Worm (Caenorhabditis elegans): ENCODE measurements around the gene F53A9.8.

Gene F53A9.8

DNA sequence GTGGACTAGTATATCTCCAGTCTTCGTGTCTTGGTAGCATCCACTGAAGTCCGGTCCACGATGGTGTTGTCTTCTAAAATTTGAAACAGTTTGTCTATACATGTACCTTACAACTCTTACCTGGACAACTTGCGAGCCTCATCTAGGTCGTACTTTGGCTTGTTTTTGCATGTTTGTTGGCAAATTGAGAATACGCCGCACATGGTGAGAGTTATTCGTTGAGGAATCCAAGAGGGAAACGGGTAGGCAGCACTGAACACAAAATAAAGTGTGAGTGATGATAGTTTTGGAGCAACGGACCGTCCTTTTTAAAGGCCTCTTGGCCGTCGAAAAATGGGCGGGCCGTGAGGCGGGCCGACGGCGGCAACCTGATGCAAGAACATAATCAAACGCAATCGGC is 32.0 kb upstream of the F53A9.8 start, which contains the start of gene asns-2:
TSS of gene asns-2 (minus strand) at position 282 of the 400 bp plus-strand sequence.
- TF ChIP-seq mdl-1 (tag; optimal IDR thresholded peaks at IDR 0.05) (no peak), ama-1 (optimal IDR thresholded peaks at IDR 0.05) (peak; percentile 4)

DNA sequence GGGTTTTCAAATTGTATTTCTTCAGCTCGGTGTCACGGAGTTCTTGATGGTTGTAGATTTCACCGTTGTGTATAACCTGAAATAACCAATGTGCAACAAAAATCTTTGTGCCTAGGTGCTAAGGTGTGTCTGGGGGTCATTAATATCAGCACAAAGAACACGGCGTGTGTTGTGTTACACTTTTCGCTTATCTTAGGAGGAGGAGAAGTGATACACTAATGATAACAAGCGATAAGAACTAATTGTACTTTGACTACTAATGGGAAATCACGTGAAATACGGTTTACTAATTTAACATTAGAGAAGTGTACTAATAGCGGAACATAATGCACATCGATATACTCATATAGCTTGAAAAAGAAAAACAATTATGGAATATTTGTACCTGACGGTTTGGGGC is 31.5 kb upstream of the F53A9.8 start:
- TF ChIP-seq ceh-16 (tag; optimal IDR thresholded peaks at IDR 0.05) (no peak), nhr-6 (tag; optimal IDR thresholded peaks at IDR 0.05) (no peak), nhr-11 (tag; optimal IDR thresholded peaks at IDR 0.05) (no peak), fos-1 (tag; optimal IDR thresholded peaks at IDR 0.05) (peak; percentile 93), lin-39 (tag; optimal IDR thresholded peaks at IDR 0.05) (no peak), crh-2 (tag; optimal IDR thresholded peaks at IDR 0.05) (peak; percentile 49), mdl-1 (tag; optimal IDR thresholded peaks at IDR 0.05) (no peak), F13H6.1 (tag; optimal IDR thresholded peaks at IDR 0.05) (peak; percentile 26), elt-3 (tag; optimal IDR thresholded peaks at IDR 0.05) (no peak), aly-2 (tag; optimal IDR thresholded peaks at IDR 0.05) (no peak), nhr-237 (tag; optimal IDR thresholded peaks at IDR 0.05) (no peak), C34F6.9 (tag; optimal IDR thresholded peaks at IDR 0.05) (no peak), lsy-2 (tag; optimal IDR thresholded peaks at IDR 0.05) (no peak), elt-1 (tag; optimal IDR thresholded peaks at IDR 0.05) (no peak), sma-9 (GFP tag; optimal IDR thresholded peaks at IDR 0.05) (peak; percentile 94), sma-9 (tag; optimal IDR thresholded peaks at IDR 0.05) (no peak), gmeb-1 (tag; optimal IDR thresholded peaks at IDR 0.05) (peak; percentile 49), ztf-4 (tag; optimal IDR thresholded peaks at IDR 0.05) (no peak), Y55F3AM.14 (GFP tag; optimal IDR thresholded peaks at IDR 0.05) (no peak), unc-39 (tag; optimal IDR thresholded peaks at IDR 0.05) (no peak), mab-5 (tag; optimal IDR thresholded peaks at IDR 0.05) (no peak), nhr-77 (tag; optimal IDR thresholded peaks at IDR 0.05) (no peak), nhr-21 (tag; optimal IDR thresholded peaks at IDR 0.05) (peak; percentile 23), ama-1 (optimal IDR thresholded peaks at IDR 0.05) (no peak), ceh-82 (tag; optimal IDR thresholded peaks at IDR 0.05) (no peak), nhr-25 (tag; optimal IDR thresholded peaks at IDR 0.05) (no peak), R02D3.7 (tag; optimal IDR thresholded peaks at IDR 0.05) (no peak), blmp-1 (tag; optimal IDR thresholded peaks at IDR 0.05; ENCODE audit: insufficient read depth) (no peak), nhr-129 (tag; optimal IDR thresholded peaks at IDR 0.05) (peak; percentile 37), sma-3 (GFP tag; optimal IDR thresholded peaks at IDR 0.05) (peak; percentile 33)

DNA sequence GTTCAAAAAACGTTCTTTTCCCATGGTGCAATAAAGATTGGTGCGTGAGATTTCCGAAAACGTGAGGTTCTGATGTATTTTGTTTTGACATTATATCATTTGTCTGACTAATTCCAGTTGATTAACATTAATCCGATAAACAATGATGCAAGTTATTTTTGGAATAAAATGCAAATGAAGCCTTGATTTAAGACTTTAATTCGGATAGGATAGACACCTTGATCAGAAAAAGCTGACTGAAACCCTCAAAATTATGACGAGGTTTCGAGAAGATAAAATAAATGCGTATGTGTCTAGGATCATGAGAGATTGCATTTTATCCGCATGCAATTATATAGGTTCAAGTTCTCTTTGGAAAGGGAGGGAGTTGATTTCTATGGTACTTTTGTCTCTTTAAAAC is 26.8 kb upstream of the F53A9.8 start:
- TF ChIP-seq Y55F3AM.14 (GFP tag; optimal IDR thresholded peaks at IDR 0.05) (no peak), mdl-1 (tag; optimal IDR thresholded peaks at IDR 0.05) (no peak), alr-1 (tag; optimal IDR thresholded peaks at IDR 0.05) (no peak), aly-2 (tag; optimal IDR thresholded peaks at IDR 0.05) (no peak), unc-55 (GFP tag; optimal IDR thresholded peaks at IDR 0.05) (no peak), skn-1 (tag; optimal IDR thresholded peaks at IDR 0.05) (no peak), nhr-10 (tag; optimal IDR thresholded peaks at IDR 0.05) (no peak)

DNA sequence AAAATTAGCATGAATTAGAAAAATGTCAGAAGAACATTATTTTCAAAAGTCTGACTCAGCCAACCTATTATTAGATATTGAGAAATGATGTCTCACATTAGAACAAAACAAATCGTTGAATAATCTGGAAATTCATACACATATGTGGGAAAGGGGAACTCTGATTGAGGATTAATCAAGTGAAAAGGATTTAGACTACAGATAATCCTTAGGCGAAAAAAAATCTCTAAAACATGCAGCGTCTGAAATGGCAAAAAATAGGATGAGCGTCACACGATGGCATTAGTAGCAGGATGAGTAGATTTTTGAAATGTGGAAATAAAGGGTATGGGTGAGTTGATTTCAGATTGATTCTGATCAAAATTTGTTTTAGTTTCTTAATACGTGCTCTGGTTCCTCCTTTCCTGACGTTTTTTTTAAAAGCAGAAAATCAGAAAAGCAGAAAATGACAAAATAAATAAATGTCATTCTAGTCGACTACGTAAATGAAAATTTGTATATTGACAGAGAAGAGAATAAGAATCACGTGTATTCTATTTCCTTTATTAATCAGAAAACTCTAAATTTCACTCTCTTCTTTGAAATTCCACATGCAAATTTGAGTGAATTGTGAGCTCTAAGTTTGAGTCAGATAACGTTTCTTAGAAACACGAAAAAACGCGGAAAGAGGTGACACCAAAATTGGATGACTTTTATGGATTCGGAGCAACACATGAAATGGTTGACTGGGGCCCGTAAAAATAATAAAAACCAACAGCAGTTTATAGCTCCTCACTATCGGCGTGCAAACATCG is 25.7 kb upstream of the F53A9.8 start:
- no peak for TF ChIP-seq nhr-10 (tag; optimal IDR thresholded peaks at IDR 0.05)
- no peak for TF ChIP-seq lin-39 (tag; optimal IDR thresholded peaks at IDR 0.05)
- TF ChIP-seq aly-2 (tag; optimal IDR thresholded peaks at IDR 0.05), result no peak
- TF ChIP-seq nhr-11 (tag; optimal IDR thresholded peaks at IDR 0.05), result no peak
- no peak for TF ChIP-seq nhr-129 (tag; optimal IDR thresholded peaks at IDR 0.05)
- no peak for TF ChIP-seq elt-1 (tag; optimal IDR thresholded peaks at IDR 0.05)
- TF ChIP-seq ztf-4 (tag; optimal IDR thresholded peaks at IDR 0.05), result no peak
- no peak for TF ChIP-seq dmd-4 (tag; optimal IDR thresholded peaks at IDR 0.05)
- TF ChIP-seq ztf-11 (tag; optimal IDR thresholded peaks at IDR 0.05), result no peak
- TF ChIP-seq R02D3.7 (tag; optimal IDR thresholded peaks at IDR 0.05), result no peak
- no peak for TF ChIP-seq nhr-12 (tag; optimal IDR thresholded peaks at IDR 0.05)
- no peak for TF ChIP-seq sem-4 (tag; optimal IDR thresholded peaks at IDR 0.05)
- no peak for TF ChIP-seq blmp-1 (tag; optimal IDR thresholded peaks at IDR 0.05; ENCODE audit: insufficient read depth)
- TF ChIP-seq nhr-77 (tag; optimal IDR thresholded peaks at IDR 0.05), result no peak
- no peak for TF ChIP-seq elt-3 (tag; optimal IDR thresholded peaks at IDR 0.05)
- no peak for TF ChIP-seq alr-1 (tag; optimal IDR thresholded peaks at IDR 0.05)
- TF ChIP-seq F13H6.1 (tag; optimal IDR thresholded peaks at IDR 0.05), result no peak
- TF ChIP-seq ztf-1 (GFP tag; conservative IDR thresholded peaks at IDR 0.05), result no peak
